Fruit fly (Drosophila melanogaster): ENCODE data around the gene gcm2.

gcm2 gene

DNA sequence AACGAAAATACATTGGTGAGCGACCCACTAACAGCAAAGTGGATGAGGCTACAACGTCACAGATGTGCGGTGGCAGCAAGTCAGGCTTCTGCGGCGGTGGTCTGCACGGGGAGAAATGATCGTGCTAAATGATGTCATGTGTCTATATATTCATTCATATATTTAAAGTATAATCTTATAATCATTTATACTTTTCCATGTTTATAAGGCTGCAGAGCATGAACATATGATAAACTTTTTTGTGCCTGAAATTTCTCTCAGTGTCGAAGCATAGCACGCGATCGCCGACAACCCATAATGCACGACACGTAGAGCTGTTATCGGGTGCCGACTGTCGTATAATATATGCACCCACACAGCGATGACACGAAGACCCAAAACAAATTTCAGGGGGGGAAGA, 10.0 kb upstream of the gcm2 start (continued):
- peak; percentile 34 for TF ChIP-seq CG18619 (GFP tag; optimal IDR thresholded peaks at IDR 0.05)
- peak; percentile 45; the same call in 1 of the 2 replicates for TF ChIP-seq seq (GFP tag; IDR thresholded peaks at IDR 0.05)
- TF ChIP-seq Ets97D (GFP tag; optimal IDR thresholded peaks at IDR 0.05), result no peak
- TF ChIP-seq chm (GFP tag; IDR thresholded peaks at IDR 0.05), result peak; percentile 84
- no peak for TF ChIP-seq CG16813 (GFP tag; IDR thresholded peaks at IDR 0.05; ENCODE audit: partially characterized antibody)
- no peak for TF ChIP-seq ham (GFP tag; IDR thresholded peaks at IDR 0.05)
- TF ChIP-seq psq (GFP tag; optimal IDR thresholded peaks at IDR 0.05), result no peak
- TF ChIP-seq Fer1 (GFP tag; optimal IDR thresholded peaks at IDR 0.05), result no peak
- TF ChIP-seq CG12744 (GFP tag; optimal IDR thresholded peaks at IDR 0.05), result no peak
- TF ChIP-seq gem (tag; optimal IDR thresholded peaks at IDR 0.05), result peak; percentile 76
- no peak; the same call in 2 of the 3 replicates for TF ChIP-seq Mrtf (GFP tag; IDR thresholded peaks at IDR 0.05)
- TF ChIP-seq Six4 (GFP tag; optimal IDR thresholded peaks at IDR 0.05), result peak; percentile 39
- peak; percentile 88 for TF ChIP-seq otp (GFP tag; IDR thresholded peaks at IDR 0.05)
- no peak for TF ChIP-seq CG13296 (GFP tag; optimal IDR thresholded peaks at IDR 0.05)
- peak; percentile 83 for TF ChIP-seq zen (tag; optimal IDR thresholded peaks at IDR 0.05)
- TF ChIP-seq Fer3 (tag; optimal IDR thresholded peaks at IDR 0.05), result no peak
- peak; percentile 78 for TF ChIP-seq CG1603 (tag; optimal IDR thresholded peaks at IDR 0.05)
- TF ChIP-seq CG8944 (GFP tag; optimal IDR thresholded peaks at IDR 0.05), result no peak
- TF ChIP-seq oc (tag; optimal IDR thresholded peaks at IDR 0.05), result peak; percentile 12
- TF ChIP-seq CHES-1-like (GFP tag; optimal IDR thresholded peaks at IDR 0.05), result no peak
- no peak for TF ChIP-seq Sry-β (GFP tag; optimal IDR thresholded peaks at IDR 0.05)
- peak; percentile 76 for TF ChIP-seq nmo (GFP tag; optimal IDR thresholded peaks at IDR 0.05)
- TF ChIP-seq CG3163 (GFP tag; optimal IDR thresholded peaks at IDR 0.05), result no peak
- TF ChIP-seq usp (GFP tag; optimal IDR thresholded peaks at IDR 0.05), result no peak
- TF ChIP-seq bowl (GFP tag; IDR thresholded peaks at IDR 0.05), result no peak
- no peak for TF ChIP-seq CG15269 (tag; optimal IDR thresholded peaks at IDR 0.05)
- no peak for TF ChIP-seq Dp (GFP tag; optimal IDR thresholded peaks at IDR 0.05)
- TF ChIP-seq Hr51 (GFP tag; optimal IDR thresholded peaks at IDR 0.05), result no peak
- no peak for TF ChIP-seq CG6854 (GFP tag; optimal IDR thresholded peaks at IDR 0.05)
- TF ChIP-seq CG31224 (GFP tag; IDR thresholded peaks at IDR 0.05), result peak; percentile 59
- TF ChIP-seq CG12219 (GFP tag; optimal IDR thresholded peaks at IDR 0.05), result peak; percentile 44
- no peak for TF ChIP-seq trh (GFP tag; optimal IDR thresholded peaks at IDR 0.05)
- peak; percentile 84 for TF ChIP-seq CG17829 (tag; optimal IDR thresholded peaks at IDR 0.05)
- peak; percentile 6 for TF ChIP-seq CG6654 (GFP tag; optimal IDR thresholded peaks at IDR 0.05)
- TF ChIP-seq CG16779 (GFP tag; IDR thresholded peaks at IDR 0.05), result no peak
- peak; percentile 95 for TF ChIP-seq zfh1 (GFP tag; IDR thresholded peaks at IDR 0.05)
- TF ChIP-seq sna (GFP tag; IDR thresholded peaks at IDR 0.05; ENCODE audit: partially characterized antibody), result no peak
- TF ChIP-seq Nf-YA (GFP tag; IDR thresholded peaks at IDR 0.05), result peak; percentile 35; the same call in 1 of the 2 replicates
- no peak for TF ChIP-seq Camta (GFP tag; optimal IDR thresholded peaks at IDR 0.05)
- peak; percentile 71 for TF ChIP-seq Ssrp (tag; optimal IDR thresholded peaks at IDR 0.05)
- peak; percentile 61 for TF ChIP-seq CG10209 (GFP tag; optimal IDR thresholded peaks at IDR 0.05)
- no peak for TF ChIP-seq h (optimal IDR thresholded peaks at IDR 0.05)
- peak; percentile 79; the same call in 1 of the 2 replicates for TF ChIP-seq CG8765 (GFP tag; IDR thresholded peaks at IDR 0.05)
- TF ChIP-seq so (GFP tag; IDR thresholded peaks at IDR 0.05), result peak; percentile 61; the same call in 1 of the 3 replicates
- TF ChIP-seq slp2 (GFP tag; optimal IDR thresholded peaks at IDR 0.05), result no peak
- no peak; the same call in none of the 2 replicates for TF ChIP-seq Drgx (GFP tag; IDR thresholded peaks at IDR 0.05)
- TF ChIP-seq Neu2 (GFP tag; optimal IDR thresholded peaks at IDR 0.05; ENCODE audit: borderline replicate concordance), result no peak
- no peak for TF ChIP-seq aop (GFP tag; IDR thresholded peaks at IDR 0.05)
- TF ChIP-seq B-H1 (GFP tag; IDR thresholded peaks at IDR 0.05), result peak; percentile 29; the same call in 2 of the 3 replicates
- TF ChIP-seq pfk (GFP tag; optimal IDR thresholded peaks at IDR 0.05), result no peak
- TF ChIP-seq CG1024 (GFP tag; IDR thresholded peaks at IDR 0.05), result peak; percentile 51; the same call in 1 of the 2 replicates
- no peak for TF ChIP-seq CG15479 (GFP tag; optimal IDR thresholded peaks at IDR 0.05)

Measured in whole organism, embryonic.